Fruit fly (Drosophila melanogaster) whole organism, prepupa: ENCODE data around the gene CG11563.
A peak's percentile ranks its signal among the peaks of the same experiment; 100 is the strongest.

ENCODE experiments used
- CG10631 ChIP-seq: fragments of 200-800 bp; sonication (Bioruptor generic); optimal IDR thresholded peaks from 2 replicates; lab custom pipeline; 2016; ENCODE audit warnings: missing biosample characterization, missing genetic modification characterization
- CG10669 ChIP-seq: fragments of 200-800 bp; sonication (Bioruptor generic); optimal IDR thresholded peaks from 3 replicates; lab custom pipeline; 2018; ENCODE audit warnings: missing biosample characterization, mild to moderate bottlenecking, missing genetic modification characterization, moderate library complexity
- CG11294 ChIP-seq: fragments of 200-800 bp; sonication (Bioruptor generic); IDR thresholded peaks from 2 replicates; pipeline ENCODE4 v1.3.6; 2022; ENCODE audit warnings: missing biosample characterization, missing genetic modification characterization
- CG11762 ChIP-seq: fragments of 200-800 bp; sonication (Bioruptor generic); optimal IDR thresholded peaks from 3 replicates; lab custom pipeline; 2016; ENCODE audit warnings: missing biosample characterization, missing genetic modification characterization; ENCODE audit not compliant: insufficient read depth
- CG11902 ChIP-seq: fragments of 200-800 bp; sonication (Bioruptor generic); optimal IDR thresholded peaks from 3 replicates; lab custom pipeline; 2016; ENCODE audit warnings: missing biosample characterization, missing genetic modification characterization
- CG1621 ChIP-seq: fragments of 200-800 bp; sonication (Bioruptor generic); optimal IDR thresholded peaks from 3 replicates; lab custom pipeline; 2018; ENCODE audit warnings: missing biosample characterization, mild to moderate bottlenecking, missing genetic modification characterization
- CG3032 ChIP-seq: fragments of 200-800 bp; optimal IDR thresholded peaks from 2 replicates; lab custom pipeline; 2019; ENCODE audit warnings: missing biosample characterization, mild to moderate bottlenecking, missing genetic modification characterization, moderate library complexity
- CG31627 ChIP-seq: fragments of 200-800 bp; sonication (Bioruptor generic); optimal IDR thresholded peaks from 3 replicates; lab custom pipeline; 2016; ENCODE audit warnings: missing biosample characterization, missing genetic modification characterization
- CG34406 ChIP-seq: fragments of 200-800 bp; sonication (Bioruptor generic); optimal IDR thresholded peaks from 3 replicates; lab custom pipeline; 2016; ENCODE audit warnings: missing biosample characterization, missing genetic modification characterization
- CG3919 ChIP-seq: fragments of 200-800 bp; sonication (Bioruptor generic); optimal IDR thresholded peaks from 3 replicates; lab custom pipeline; 2016; ENCODE audit warnings: missing biosample characterization, missing genetic modification characterization
- CG4318 ChIP-seq: fragments of 200-800 bp; sonication (Bioruptor generic); optimal IDR thresholded peaks from 3 replicates; lab custom pipeline; 2017; ENCODE audit warnings: missing biosample characterization, mild to moderate bottlenecking, missing genetic modification characterization
- CG6163 ChIP-seq: fragments of 200-800 bp; sonication (Bioruptor generic); IDR thresholded peaks from 3 replicates; pipeline ENCODE4 v1.3.6; 2022; ENCODE audit warnings: missing biosample characterization, missing genetic modification characterization
- CG6276 ChIP-seq: fragments of 200-800 bp; sonication (Bioruptor generic); optimal IDR thresholded peaks from 2 replicates; lab custom pipeline; 2017; ENCODE audit warnings: missing biosample characterization, mild to moderate bottlenecking, missing genetic modification characterization
- CG6808 ChIP-seq: fragments of 200-800 bp; sonication (Bioruptor generic); optimal IDR thresholded peaks from 3 replicates; lab custom pipeline; 2017; ENCODE audit warnings: missing biosample characterization, missing genetic modification characterization, mild to moderate bottlenecking, moderate library complexity, missing genetic modification reagents
- CG6854 ChIP-seq: fragments of 200-800 bp; sonication (Bioruptor generic); optimal IDR thresholded peaks from 2 replicates; lab custom pipeline; 2017; ENCODE audit warnings: missing biosample characterization, mild to moderate bottlenecking, missing genetic modification characterization
- CG7368 ChIP-seq: fragments of 200-800 bp; sonication (Bioruptor generic); optimal IDR thresholded peaks from 3 replicates; lab custom pipeline; 2016; ENCODE audit warnings: missing biosample characterization, missing genetic modification characterization
- CG8319 ChIP-seq: fragments of 200-800 bp; sonication (Bioruptor generic); optimal IDR thresholded peaks from 3 replicates; lab custom pipeline; 2016; ENCODE audit warnings: missing biosample characterization, missing genetic modification characterization
- CG8632 ChIP-seq: fragments of 200-800 bp; sonication (Bioruptor generic); optimal IDR thresholded peaks from 3 replicates; lab custom pipeline; 2016; ENCODE audit warnings: missing biosample characterization, missing genetic modification characterization
- CG9139 ChIP-seq: fragments of 200-800 bp; sonication (Bioruptor generic); optimal IDR thresholded peaks from 3 replicates; lab custom pipeline; 2017; ENCODE audit warnings: missing biosample characterization, mild to moderate bottlenecking, missing genetic modification characterization
- Eip75B ChIP-seq: fragments of 200-800 bp; sonication (Bioruptor generic); optimal IDR thresholded peaks from 3 replicates; lab custom pipeline; 2016; ENCODE audit warnings: missing biosample characterization, missing genetic modification characterization
- Eip78C ChIP-seq: fragments of 200-800 bp; sonication (Bioruptor generic); peaks from one replicate; lab custom pipeline; 2016; ENCODE audit warnings: missing biosample characterization, missing genetic modification characterization
- Eip93F ChIP-seq: fragments of 200-800 bp; sonication (Bioruptor generic); optimal IDR thresholded peaks from 2 replicates; lab custom pipeline; 2016; ENCODE audit warnings: missing biosample characterization, mild to moderate bottlenecking, missing genetic modification characterization
- Ets21C ChIP-seq: fragments of 200-800 bp; sonication (Bioruptor generic); optimal IDR thresholded peaks from 3 replicates; lab custom pipeline; 2016; ENCODE audit warnings: missing biosample characterization, missing genetic modification characterization
- Ets96B ChIP-seq: fragments of 200-800 bp; optimal IDR thresholded peaks from 2 replicates; lab custom pipeline; 2019; ENCODE audit warnings: missing biosample characterization, mild to moderate bottlenecking, missing genetic modification characterization, moderate library complexity
- Hr38 ChIP-seq: sonication (Bioruptor generic); optimal IDR thresholded peaks from 2 replicates; lab custom pipeline; 2016; ENCODE audit warnings: missing biosample characterization, missing genetic modification characterization
- Hr39 ChIP-seq: fragments of 200-800 bp; sonication (Bioruptor generic); optimal IDR thresholded peaks from 2 replicates; lab custom pipeline; 2016; ENCODE audit warnings: missing biosample characterization, missing genetic modification characterization
- Hr4 ChIP-seq: fragments of 200-800 bp; sonication (Bioruptor generic); optimal IDR thresholded peaks from 3 replicates; lab custom pipeline; 2016; ENCODE audit warnings: missing biosample characterization, missing genetic modification characterization
- Lpt ChIP-seq: fragments of 200-800 bp; sonication (Bioruptor generic); optimal IDR thresholded peaks from 3 replicates; lab custom pipeline; 2016; ENCODE audit warnings: missing biosample characterization, missing genetic modification characterization
- Met ChIP-seq: fragments of 200-800 bp; sonication (Bioruptor generic); optimal IDR thresholded peaks from 3 replicates; lab custom pipeline; 2016; ENCODE audit warnings: missing biosample characterization, missing genetic modification characterization
- OdsH ChIP-seq: fragments of 200-800 bp; sonication (Bioruptor generic); optimal IDR thresholded peaks from 3 replicates; lab custom pipeline; 2016; ENCODE audit warnings: missing biosample characterization, missing genetic modification characterization
- Smox ChIP-seq: fragments of 200-800 bp; sonication (Bioruptor generic); optimal IDR thresholded peaks from 3 replicates; lab custom pipeline; 2016; ENCODE audit warnings: missing biosample characterization, missing genetic modification characterization
- Sox102F ChIP-seq: fragments of 200-800 bp; sonication (Bioruptor generic); optimal IDR thresholded peaks from 2 replicates; lab custom pipeline; 2016; ENCODE audit warnings: missing biosample characterization, mild to moderate bottlenecking, missing genetic modification characterization
- Sox15 ChIP-seq: fragments of 200-800 bp; sonication (Bioruptor generic); optimal IDR thresholded peaks from 3 replicates; lab custom pipeline; 2016; ENCODE audit warnings: missing biosample characterization, missing genetic modification characterization
- acj6 ChIP-seq: fragments of 200-800 bp; sonication (Bioruptor generic); optimal IDR thresholded peaks from 3 replicates; lab custom pipeline; 2016; ENCODE audit warnings: missing biosample characterization, missing genetic modification characterization
- cyc ChIP-seq: fragments of 200-800 bp; sonication (Bioruptor generic); optimal IDR thresholded peaks from 3 replicates; lab custom pipeline; 2016; ENCODE audit warnings: missing biosample characterization, missing genetic modification characterization
- dac ChIP-seq: fragments of 200-800 bp; sonication (Bioruptor generic); optimal IDR thresholded peaks from 2 replicates; lab custom pipeline; 2017; ENCODE audit warnings: missing biosample characterization, mild to moderate bottlenecking, missing genetic modification characterization
- dsx ChIP-seq: fragments of 200-800 bp; optimal IDR thresholded peaks from 3 replicates; lab custom pipeline; 2019; ENCODE audit warnings: missing biosample characterization, mild to moderate bottlenecking, missing genetic modification characterization, moderate library complexity; ENCODE audit not compliant: poor library complexity, severe bottlenecking
- eg ChIP-seq: fragments of 200-800 bp; sonication (Bioruptor generic); IDR thresholded peaks from 3 replicates; pipeline ENCODE4 v1.3.6; 2022; ENCODE audit warnings: missing biosample characterization, missing genetic modification characterization
- esn ChIP-seq: fragments of 200-800 bp; sonication (Bioruptor generic); optimal IDR thresholded peaks from 2 replicates; lab custom pipeline; 2016; ENCODE audit warnings: missing biosample characterization, mild to moderate bottlenecking, missing genetic modification characterization, moderate library complexity
- fd59A ChIP-seq: fragments of 200-800 bp; sonication (Bioruptor generic); optimal IDR thresholded peaks from 2 replicates; lab custom pipeline; 2017; ENCODE audit warnings: missing biosample characterization, mild to moderate bottlenecking, missing genetic modification characterization, missing genetic modification reagents
- fd85E ChIP-seq: fragments of 200-800 bp; sonication (Bioruptor generic); optimal IDR thresholded peaks from 3 replicates; lab custom pipeline; 2016; ENCODE audit warnings: missing biosample characterization, missing genetic modification characterization
- fkh ChIP-seq: fragments of 200-800 bp; sonication (Bioruptor generic); optimal IDR thresholded peaks from 3 replicates; lab custom pipeline; 2017; ENCODE audit warnings: missing biosample characterization, mild to moderate bottlenecking, missing genetic modification characterization, moderate library complexity
- lz ChIP-seq: fragments of 200-800 bp; sonication (Bioruptor generic); optimal IDR thresholded peaks from 3 replicates; lab custom pipeline; 2016; ENCODE audit warnings: missing biosample characterization, missing genetic modification characterization
- net ChIP-seq: fragments of 200-800 bp; sonication (Bioruptor generic); optimal IDR thresholded peaks from 3 replicates; lab custom pipeline; 2016; ENCODE audit warnings: missing biosample characterization, missing genetic modification characterization
- salr ChIP-seq, 2 experiments: fragments of 200-800 bp; sonication (Bioruptor generic); optimal IDR thresholded peaks; 3 replicates each; lab custom pipeline; 2016 to 2018; ENCODE audit warnings: missing biosample characterization in 2 of 2, missing genetic modification characterization in 2 of 2, mild to moderate bottlenecking in 1 of 2
- spab ChIP-seq: fragments of 200-800 bp; sonication (Bioruptor generic); optimal IDR thresholded peaks from 2 replicates; lab custom pipeline; 2017; ENCODE audit warnings: missing biosample characterization, mild to moderate bottlenecking, missing genetic modification characterization, missing genetic modification reagents
- ss ChIP-seq, 2 experiments: fragments of 200-800 bp; sonication (Bioruptor generic); optimal IDR thresholded peaks; 2 replicates in 1 of 2; 3 replicates in 1 of 2; lab custom pipeline; 2017 to 2018; ENCODE audit warnings: mild to moderate bottlenecking in 2 of 2, missing biosample characterization in 2 of 2, missing genetic modification characterization in 2 of 2, moderate library complexity in 1 of 2
- topi ChIP-seq: fragments of 200-800 bp; sonication (Bioruptor generic); optimal IDR thresholded peaks from 3 replicates; lab custom pipeline; 2016; ENCODE audit warnings: missing biosample characterization, missing genetic modification characterization
- vri ChIP-seq: fragments of 200-800 bp; sonication (Bioruptor generic); optimal IDR thresholded peaks from 3 replicates; lab custom pipeline; 2016; ENCODE audit warnings: missing biosample characterization, mild to moderate bottlenecking, missing genetic modification characterization

Gene CG11563

dm6 chr3R:31736776-31737175 is at the start of gene CG11563, which contains the start of gene CstF50:
CG11563 (plus strand) TSS chr3R:31737035.
CstF50 (minus strand) TSS chr3R:31736963.
- no peak for TF ChIP-seq CG10631 (GFP tag; lab: Kevin White, UChicago)
- peak; percentile 68 for TF ChIP-seq CG1621 (tag; lab: Kevin White, UChicago)
- TF ChIP-seq, all 60 proteins: peak for 1

- TF ChIP-seq CG11762 (GFP tag; lab: Kevin White, UChicago) (no peak), Met (GFP tag; lab: Kevin White, UChicago) (peak; percentile 79), Lpt (peak; percentile 20), ss (GFP tag; optimal IDR thresholded peaks at IDR 0.05; lab: Kevin White, UChicago) (no peak), CG10669 (GFP tag; lab: Kevin White, UChicago) (no peak), fkh (GFP tag; lab: Kevin White, UChicago) (no peak), CG8319 (GFP tag; lab: Kevin White, UChicago) (no peak), dac (GFP tag; lab: Kevin White, UChicago) (peak; percentile 45), CG11294 (GFP tag; lab: Robert Waterston, UW) (peak; percentile 18; the same call in 1 of the 2 replicates), Eip75B (GFP tag; lab: Kevin White, UChicago) (peak; percentile 61), Smox (peak; percentile 66), Hr39 (peak; percentile 76), lz (GFP tag; lab: Kevin White, UChicago) (peak; percentile 73), cyc (GFP tag; lab: Kevin White, UChicago) (peak; percentile 63), Sox102F (GFP tag; lab: Kevin White, UChicago) (peak; percentile 77), CG9139 (GFP tag; lab: Kevin White, UChicago) (no peak), fd85E (no peak), vri (GFP tag; lab: Kevin White, UChicago) (no peak), CG6276 (GFP tag; lab: Kevin White, UChicago) (peak; percentile 8), Ets21C (GFP tag; lab: Kevin White, UChicago) (peak; percentile 51), CG4318 (GFP tag; lab: Kevin White, UChicago) (peak; percentile 64), Eip78C (peak; percentile 91), CG3032 (no peak), net (GFP tag; lab: Kevin White, UChicago) (peak; percentile 40), CG11902 (GFP tag; lab: Kevin White, UChicago) (peak; percentile 42), fd59A (GFP tag; lab: Kevin White, UChicago) (no peak), spab (GFP tag; lab: Kevin White, UChicago) (no peak), OdsH (GFP tag; lab: Kevin White, UChicago) (peak; percentile 79), Hr4 (GFP tag; lab: Kevin White, UChicago) (peak; percentile 66), CG6854 (no peak), CG31627 (GFP tag; lab: Kevin White, UChicago) (peak; percentile 77), esn (GFP tag; lab: Kevin White, UChicago) (peak; percentile 73), eg (peak; percentile 82), CG8632 (GFP tag; lab: Kevin White, UChicago) (peak; percentile 20), CG34406 (GFP tag; lab: Kevin White, UChicago) (peak; percentile 53), CG6163 (peak; percentile 86), CG10631 (GFP tag; lab: Kevin White, UChicago) (peak; percentile 37), Ets96B (tag; lab: Kevin White, UChicago) (peak; percentile 1), topi (peak; percentile 74), Eip93F (no peak), CG3919 (GFP tag; lab: Kevin White, UChicago) (peak; percentile 68), CG1621 (tag; lab: Kevin White, UChicago) (no peak), CG6808 (GFP tag; lab: Kevin White, UChicago) (no peak), dsx (GFP tag; lab: Kevin White, UChicago) (peak; percentile 19), Hr38 (GFP tag; lab: Kevin White, UChicago) (no peak), acj6 (GFP tag; lab: Kevin White, UChicago) (peak; percentile 73), Sox15 (GFP tag; lab: Kevin White, UChicago) (peak; percentile 20), salr (GFP tag; optimal IDR thresholded peaks at IDR 0.05; lab: Kevin White, UChicago) (peak in 1 of 2 experiments; percentile 38), CG7368 (no peak)
These were observed 49.1 kb upstream of the CG11563 start for dm6 chr3R:31687782-31688181.
